Fruit fly (Drosophila melanogaster): ENCODE measurements around the gene CG31675.

dm6 chr2L:20824136-20824789 lies 43.3 kb upstream of the CG31675 start:
- no peak for TF ChIP-seq usp (GFP tag; optimal IDR thresholded peaks at IDR 0.05)
- no peak for TF ChIP-seq Abd-B (GFP tag; optimal IDR thresholded peaks at IDR 0.05)
- no peak for TF ChIP-seq Sp1 (GFP tag; optimal IDR thresholded peaks at IDR 0.05)
- no peak for TF ChIP-seq HLH106 (tag; optimal IDR thresholded peaks at IDR 0.05)
- no peak for TF ChIP-seq CG32264 (GFP tag; optimal IDR thresholded peaks at IDR 0.05)
- TF ChIP-seq fru (GFP tag; optimal IDR thresholded peaks at IDR 0.05), result no peak
